Worm (Caenorhabditis elegans) whole organism, early embryonic: Measurements from ENCODE around the gene nlp-11.
A peak's percentile ranks its signal among the peaks of the same experiment; 100 is the strongest.

ENCODE experiments used
- B0310.2 ChIP-seq: sonication (generic microtip); optimal IDR thresholded peaks from 2 replicates; lab custom pipeline; 2016; ENCODE audit warnings: mild to moderate bottlenecking, missing genetic modification characterization, missing compliant biosample characterization
- F13C5.2 ChIP-seq: sonication (generic microtip); optimal IDR thresholded peaks from 2 replicates; lab custom pipeline; 2017; ENCODE audit warnings: mild to moderate bottlenecking, missing genetic modification characterization, inconsistent platforms, missing compliant biosample characterization
- aly-1 ChIP-seq: sonication (generic microtip); optimal IDR thresholded peaks from 2 replicates; lab custom pipeline; 2016; ENCODE audit warnings: missing genetic modification characterization, missing compliant biosample characterization
- ama-1 ChIP-seq: fragments of 150-350 bp; optimal IDR thresholded peaks from 2 replicates; lab custom pipeline; 2014
- ceh-13 ChIP-seq: fragments of 200-800 bp; sonication (Bioruptor generic); optimal IDR thresholded peaks from 2 replicates; lab custom pipeline; 2018; ENCODE audit warnings: mild to moderate bottlenecking, missing genetic modification characterization, missing compliant biosample characterization
- ceh-36 ChIP-seq: sonication (generic microtip); optimal IDR thresholded peaks from 2 replicates; lab custom pipeline; 2016; ENCODE audit warnings: missing genetic modification characterization, inconsistent platforms, missing compliant biosample characterization
- ets-7 ChIP-seq: sonication (generic microtip); optimal IDR thresholded peaks from 2 replicates; lab custom pipeline; 2016; ENCODE audit warnings: missing genotype, missing genetic modification characterization, missing compliant biosample characterization
- flt-1 ChIP-seq: fragments of 200-800 bp; sonication (Bioruptor generic); IDR thresholded peaks from 2 replicates; pipeline ENCODE4 v1.3.6; 2022; ENCODE audit warnings: missing genetic modification characterization, missing compliant biosample characterization
- hmbx-1 ChIP-seq: sonication (generic microtip); optimal IDR thresholded peaks from 2 replicates; lab custom pipeline; 2016; ENCODE audit warnings: mild to moderate bottlenecking, missing genetic modification characterization, missing compliant biosample characterization
- hmg-4 ChIP-seq: fragments of 200-800 bp; sonication (Bioruptor generic); optimal IDR thresholded peaks from 2 replicates; lab custom pipeline; 2018; ENCODE audit warnings: mild to moderate bottlenecking, missing genetic modification characterization, missing compliant biosample characterization
- hnd-1 ChIP-seq: sonication (generic microtip); optimal IDR thresholded peaks from 2 replicates; lab custom pipeline; 2016; ENCODE audit warnings: missing genetic modification characterization, missing compliant biosample characterization
- pes-1 ChIP-seq: fragments of 200-800 bp; sonication (Bioruptor generic); IDR thresholded peaks from 2 replicates; pipeline ENCODE4 v1.3.6; 2022; ENCODE audit warnings: missing genetic modification reagents, missing genetic modification characterization, missing compliant biosample characterization
- scrt-1 ChIP-seq: fragments of 200-800 bp; sonication (Bioruptor generic); IDR thresholded peaks from 2 replicates; pipeline ENCODE4 v1.3.6; 2022; ENCODE audit warnings: missing genetic modification characterization, missing compliant biosample characterization
- sea-1 ChIP-seq: fragments of 200-800 bp; sonication (Bioruptor generic); conservative IDR thresholded peaks from 2 replicates; pipeline ENCODE4 v1.3.6; 2022; ENCODE audit warnings: missing genetic modification characterization, missing compliant biosample characterization
- tbx-11 ChIP-seq: fragments of 200-800 bp; sonication (Bioruptor generic); IDR thresholded peaks from 2 replicates; pipeline ENCODE4 v1.3.6; 2022; ENCODE audit warnings: missing genetic modification characterization, missing compliant biosample characterization
- tbx-37 ChIP-seq: fragments of 200-800 bp; sonication (Bioruptor generic); conservative IDR thresholded peaks from 2 replicates; pipeline ENCODE4 v1.3.6; 2022; ENCODE audit warnings: missing genetic modification reagents, missing genetic modification characterization, missing compliant biosample characterization
- tra-4 ChIP-seq: sonication (generic microtip); optimal IDR thresholded peaks from 2 replicates; lab custom pipeline; 2017; ENCODE audit warnings: missing genetic modification characterization, missing compliant biosample characterization

The nlp-11 gene

ce11 chrII:9680493-9680892 is 11.2 kb downstream of the nlp-11 start, which contains the start of gene ZK1320.13:
ZK1320.13 (plus strand) TSS chrII:9680793.
- TF ChIP-seq hmbx-1 (tag; lab: Kevin White, UChicago) (no peak), pes-1 (GFP tag; lab: Robert Waterston, UW) (no peak), scrt-1 (GFP tag; lab: Robert Waterston, UW) (no peak), ceh-36 (tag; lab: Kevin White, UChicago) (no peak), aly-1 (tag; lab: Kevin White, UChicago) (no peak), ets-7 (tag; lab: Kevin White, UChicago) (no peak), sea-1 (GFP tag; lab: Robert Waterston, UW) (no peak), tra-4 (tag; lab: Kevin White, UChicago) (no peak), F13C5.2 (tag; lab: Kevin White, UChicago) (no peak), ama-1 (lab: Kevin White, UChicago) (no peak), tbx-11 (no peak), ceh-13 (GFP tag; lab: Kevin White, UChicago) (no peak)

ce11 chrII:9679842-9680241 is 11.9 kb downstream of the nlp-11 start:
- no peak for TF ChIP-seq tbx-11
- TF ChIP-seq hmg-4 (GFP tag; lab: Kevin White, UChicago), result no peak
- no peak for TF ChIP-seq ceh-13 (GFP tag; lab: Kevin White, UChicago)
- no peak for TF ChIP-seq hmbx-1 (tag; lab: Kevin White, UChicago)
- no peak for TF ChIP-seq ceh-36 (tag; lab: Kevin White, UChicago)
- TF ChIP-seq F13C5.2 (tag; lab: Kevin White, UChicago), result no peak
- TF ChIP-seq hnd-1 (tag; lab: Kevin White, UChicago), result no peak
- TF ChIP-seq B0310.2 (tag; lab: Kevin White, UChicago), result no peak
- TF ChIP-seq ets-7 (tag; lab: Kevin White, UChicago), result no peak

ce11 chrII:9677470-9677869 is 14.3 kb downstream of the nlp-11 start:
- TF ChIP-seq sea-1 (GFP tag; lab: Robert Waterston, UW) (no peak), ceh-36 (tag; lab: Kevin White, UChicago) (no peak), hmbx-1 (tag; lab: Kevin White, UChicago) (no peak), hmg-4 (GFP tag; lab: Kevin White, UChicago) (no peak), flt-1 (GFP tag; lab: Robert Waterston, UW) (no peak), F13C5.2 (tag; lab: Kevin White, UChicago) (no peak), tra-4 (tag; lab: Kevin White, UChicago) (no peak)

ce11 chrII:9674678-9675077 is 17.1 kb downstream of the nlp-11 start, which contains the start of gene arc-1:
arc-1 (plus strand) TSS chrII:9674978.
- TF ChIP-seq tra-4 (tag; lab: Kevin White, UChicago), result no peak
- TF ChIP-seq hmg-4 (GFP tag; lab: Kevin White, UChicago), result no peak
- TF ChIP-seq tbx-11, result no peak
- TF ChIP-seq B0310.2 (tag; lab: Kevin White, UChicago), result no peak
- no peak for TF ChIP-seq pes-1 (GFP tag; lab: Robert Waterston, UW)
- no peak for TF ChIP-seq flt-1 (GFP tag; lab: Robert Waterston, UW)
- no peak for TF ChIP-seq hmbx-1 (tag; lab: Kevin White, UChicago)
- no peak for TF ChIP-seq scrt-1 (GFP tag; lab: Robert Waterston, UW)
- TF ChIP-seq sea-1 (GFP tag; lab: Robert Waterston, UW), result no peak
- no peak for TF ChIP-seq hnd-1 (tag; lab: Kevin White, UChicago)
- TF ChIP-seq F13C5.2 (tag; lab: Kevin White, UChicago), result no peak
- no peak for TF ChIP-seq ama-1 (lab: Kevin White, UChicago)
- TF ChIP-seq tbx-37 (GFP tag; lab: Robert Waterston, UW), result no peak
- TF ChIP-seq ets-7 (tag; lab: Kevin White, UChicago), result no peak
- no peak for TF ChIP-seq ceh-13 (GFP tag; lab: Kevin White, UChicago)

- TF ChIP-seq ceh-13 (GFP tag; lab: Kevin White, UChicago), result no peak
Measured at ce11 chrII:9671308-9671707, 20.4 kb downstream of the nlp-11 start, which contains the start of gene ZK1320.7. ZK1320.7 (plus strand) TSS chrII:9671608.

ce11 chrII:9668959-9669358 is 22.8 kb downstream of the nlp-11 start, which contains the start of gene taf-8:
taf-8 (plus strand) TSS chrII:9669318.
- TF ChIP-seq tra-4 (tag; lab: Kevin White, UChicago), result no peak
- peak; percentile 7 for TF ChIP-seq F13C5.2 (tag; lab: Kevin White, UChicago)
- TF ChIP-seq ama-1 (lab: Kevin White, UChicago), result no peak
- no peak for TF ChIP-seq aly-1 (tag; lab: Kevin White, UChicago)
- no peak; the same call in 1 of the 2 replicates for TF ChIP-seq flt-1 (GFP tag; lab: Robert Waterston, UW)

- TF ChIP-seq ama-1 (lab: Kevin White, UChicago), result no peak
- TF ChIP-seq hmg-4 (GFP tag; lab: Kevin White, UChicago), result no peak
- no peak for TF ChIP-seq tbx-37 (GFP tag; lab: Robert Waterston, UW)
- TF ChIP-seq F13C5.2 (tag; lab: Kevin White, UChicago), result no peak
- TF ChIP-seq hnd-1 (tag; lab: Kevin White, UChicago), result no peak
- TF ChIP-seq aly-1 (tag; lab: Kevin White, UChicago), result no peak
- TF ChIP-seq tra-4 (tag; lab: Kevin White, UChicago), result no peak
- no peak for TF ChIP-seq B0310.2 (tag; lab: Kevin White, UChicago)
Measured at ce11 chrII:9667382-9667781, 24.4 kb downstream of the nlp-11 start, which contains the start of gene ZK1320.11. ZK1320.11 (plus strand) TSS chrII:9667624.

ce11 chrII:9665577-9665976 is 26.2 kb downstream of the nlp-11 start, which contains the start of gene ZK1320.5:
ZK1320.5 (minus strand) TSS chrII:9665677.
- TF ChIP-seq sea-1 (GFP tag; lab: Robert Waterston, UW) (no peak), F13C5.2 (tag; lab: Kevin White, UChicago) (no peak), hmbx-1 (tag; lab: Kevin White, UChicago) (no peak), tbx-37 (GFP tag; lab: Robert Waterston, UW) (no peak)
